Worm (Caenorhabditis elegans): Measurements from ENCODE around the gene W04H10.5.

Gene W04H10.5

DNA sequence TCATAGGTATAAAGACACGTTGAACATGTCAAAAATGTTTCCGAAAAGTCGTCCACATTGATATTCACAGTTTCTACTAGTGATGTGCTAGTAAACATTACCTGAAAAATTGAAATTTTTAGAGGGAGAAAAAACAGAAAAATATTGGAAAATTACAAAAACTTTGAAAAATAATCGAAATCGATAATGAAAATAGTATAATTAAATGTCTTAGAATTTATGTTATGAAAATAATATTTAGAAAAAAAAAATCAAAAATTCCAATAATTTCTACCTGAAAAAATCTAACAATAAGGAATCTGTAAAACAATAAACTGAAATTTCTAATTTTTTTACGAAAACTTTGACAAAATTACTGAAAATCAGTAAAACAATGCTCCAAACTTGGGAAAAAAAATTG is 4.1 kb upstream of the W04H10.5 start, which contains the start of gene nhl-3:
Gene nhl-3, minus strand, starts transcription at position 101 of the 400 bp plus-strand sequence.
- TF ChIP-seq unc-55 (GFP tag; optimal IDR thresholded peaks at IDR 0.05) (no peak), lsy-2 (tag; optimal IDR thresholded peaks at IDR 0.05) (no peak), nhr-77 (tag; optimal IDR thresholded peaks at IDR 0.05) (no peak), nhr-6 (tag; optimal IDR thresholded peaks at IDR 0.05) (no peak), sma-3 (GFP tag; optimal IDR thresholded peaks at IDR 0.05) (no peak), alr-1 (tag; optimal IDR thresholded peaks at IDR 0.05) (no peak), snpc-4 (tag; optimal IDR thresholded peaks at IDR 0.05) (no peak), zag-1 (tag; optimal IDR thresholded peaks at IDR 0.05) (no peak), C34F6.9 (tag; optimal IDR thresholded peaks at IDR 0.05) (no peak), crh-2 (tag; optimal IDR thresholded peaks at IDR 0.05) (no peak), elt-3 (tag; optimal IDR thresholded peaks at IDR 0.05) (no peak), lin-13 (GFP tag; optimal IDR thresholded peaks at IDR 0.05) (no peak), elt-1 (tag; optimal IDR thresholded peaks at IDR 0.05) (no peak), egl-27 (tag; optimal IDR thresholded peaks at IDR 0.05) (no peak), lin-11 (tag; optimal IDR thresholded peaks at IDR 0.05) (no peak), fos-1 (tag; optimal IDR thresholded peaks at IDR 0.05) (no peak), dmd-4 (tag; optimal IDR thresholded peaks at IDR 0.05) (no peak), R02D3.7 (tag; optimal IDR thresholded peaks at IDR 0.05) (no peak), nhr-11 (tag; optimal IDR thresholded peaks at IDR 0.05) (no peak), mab-5 (tag; optimal IDR thresholded peaks at IDR 0.05) (no peak)

- TF ChIP-seq nhr-21 (tag; optimal IDR thresholded peaks at IDR 0.05) (no peak), zag-1 (tag; optimal IDR thresholded peaks at IDR 0.05) (no peak), nhr-12 (tag; optimal IDR thresholded peaks at IDR 0.05) (no peak), sma-9 (GFP tag; optimal IDR thresholded peaks at IDR 0.05) (peak; percentile 54), sma-9 (tag; optimal IDR thresholded peaks at IDR 0.05) (no peak), aly-2 (tag; optimal IDR thresholded peaks at IDR 0.05) (no peak), lin-13 (GFP tag; optimal IDR thresholded peaks at IDR 0.05) (peak; percentile 45), nhr-23 (tag; optimal IDR thresholded peaks at IDR 0.05) (no peak), nhr-129 (tag; optimal IDR thresholded peaks at IDR 0.05) (peak; percentile 84), nhr-6 (tag; optimal IDR thresholded peaks at IDR 0.05) (no peak), egl-27 (tag; optimal IDR thresholded peaks at IDR 0.05) (no peak), ztf-11 (tag; optimal IDR thresholded peaks at IDR 0.05) (no peak), unc-55 (GFP tag; optimal IDR thresholded peaks at IDR 0.05) (peak; percentile 84), R02D3.7 (tag; optimal IDR thresholded peaks at IDR 0.05) (no peak), ZK546.5 (tag; optimal IDR thresholded peaks at IDR 0.05) (no peak), ama-1 (optimal IDR thresholded peaks at IDR 0.05) (no peak), mab-5 (tag; optimal IDR thresholded peaks at IDR 0.05) (peak; percentile 79), C34F6.9 (tag; optimal IDR thresholded peaks at IDR 0.05) (peak; percentile 92), nhr-25 (tag; optimal IDR thresholded peaks at IDR 0.05) (peak; percentile 48), ztf-1 (GFP tag; conservative IDR thresholded peaks at IDR 0.05) (no peak), crh-2 (tag; optimal IDR thresholded peaks at IDR 0.05) (peak; percentile 42), nhr-77 (tag; optimal IDR thresholded peaks at IDR 0.05) (no peak), F13H6.1 (tag; optimal IDR thresholded peaks at IDR 0.05) (peak; percentile 28), fos-1 (tag; optimal IDR thresholded peaks at IDR 0.05) (peak; percentile 37), sma-3 (GFP tag; optimal IDR thresholded peaks at IDR 0.05) (no peak), mbf-1 (tag; optimal IDR thresholded peaks at IDR 0.05) (no peak), alr-1 (tag; optimal IDR thresholded peaks at IDR 0.05) (no peak), gmeb-1 (tag; optimal IDR thresholded peaks at IDR 0.05) (peak; percentile 43), blmp-1 (tag; optimal IDR thresholded peaks at IDR 0.05; ENCODE audit: insufficient read depth) (no peak), skn-1 (tag; optimal IDR thresholded peaks at IDR 0.05) (no peak), peb-1 (tag; optimal IDR thresholded peaks at IDR 0.05) (no peak), snpc-4 (tag; optimal IDR thresholded peaks at IDR 0.05) (peak; percentile 84), nhr-237 (tag; optimal IDR thresholded peaks at IDR 0.05) (no peak), Y55F3AM.14 (GFP tag; optimal IDR thresholded peaks at IDR 0.05) (no peak), sem-4 (tag; optimal IDR thresholded peaks at IDR 0.05) (peak; percentile 69), ztf-4 (tag; optimal IDR thresholded peaks at IDR 0.05) (no peak), ceh-82 (tag; optimal IDR thresholded peaks at IDR 0.05) (no peak), nhr-10 (tag; optimal IDR thresholded peaks at IDR 0.05) (no peak), mdl-1 (tag; optimal IDR thresholded peaks at IDR 0.05) (peak in 1 of 2 experiments; percentile 66), unc-62 (GFP tag; optimal IDR thresholded peaks at IDR 0.05) (no peak), lsy-2 (tag; optimal IDR thresholded peaks at IDR 0.05) (peak in 1 of 2 experiments; percentile 77), elt-3 (tag; optimal IDR thresholded peaks at IDR 0.05) (no peak), lin-39 (tag; optimal IDR thresholded peaks at IDR 0.05) (peak; percentile 62)
Measured at ce11 chrII:602969-603368, 3.2 kb upstream of the W04H10.5 start.
